Worm (Caenorhabditis elegans): ENCODE results near the gene T28A8.4.

The T28A8.4 gene

ce11 chrIII:13462965-13463783, 40.3 kb upstream of the T28A8.4 start, which contains the start of gene ant-1.1 (continued):
- TF ChIP-seq Y53G8AR.9 (GFP tag; conservative IDR thresholded peaks at IDR 0.05) (peak; percentile 95), repo-1 (tag; optimal IDR thresholded peaks at IDR 0.05) (peak; percentile 61), F55B11.4 (tag; optimal IDR thresholded peaks at IDR 0.05; ENCODE audit: borderline replicate concordance, insufficient read depth) (no peak), mes-4 (tag; optimal IDR thresholded peaks at IDR 0.05) (no peak), ztf-26 (tag; optimal IDR thresholded peaks at IDR 0.05) (peak; percentile 85), gei-17 (GFP tag; optimal IDR thresholded peaks at IDR 0.05) (peak; percentile 45), attf-5 (GFP tag; optimal IDR thresholded peaks at IDR 0.05) (peak; percentile 88), dpff-1 (tag; optimal IDR thresholded peaks at IDR 0.05) (no peak), ztf-22 (GFP tag; optimal IDR thresholded peaks at IDR 0.05) (no peak), ztf-3 (GFP tag; optimal IDR thresholded peaks at IDR 0.05) (no peak), rcor-1 (GFP tag; IDR thresholded peaks at IDR 0.05) (peak; percentile 87), ztf-6 (GFP tag; IDR thresholded peaks at IDR 0.05) (0 out of 2 replicates have a peak, but pooled peaks have one; percentile 38), F57C9.4 (tag; optimal IDR thresholded peaks at IDR 0.05) (no peak), tbx-9 (tag; optimal IDR thresholded peaks at IDR 0.05; ENCODE audit: borderline replicate concordance) (no peak), egrh-3 (GFP tag; IDR thresholded peaks at IDR 0.05) (peak; percentile 88), pha-4 (tag; optimal IDR thresholded peaks at IDR 0.05) (no peak), nhr-179 (tag; optimal IDR thresholded peaks at IDR 0.05) (no peak), lir-1 (GFP tag; conservative IDR thresholded peaks at IDR 0.05) (peak; percentile 88), hmg-1.2 (GFP tag; IDR thresholded peaks at IDR 0.05) (peak; percentile 75), madf-10 (tag; optimal IDR thresholded peaks at IDR 0.05) (peak; percentile 74), F23B12.7 (tag; optimal IDR thresholded peaks at IDR 0.05; ENCODE audit: insufficient read depth) (peak; percentile 68), ztf-28 (GFP tag; IDR thresholded peaks at IDR 0.05) (peak; percentile 73; the same call in 1 of the 2 replicates), bed-2 (GFP tag; IDR thresholded peaks at IDR 0.05) (no peak), sea-2 (GFP tag; IDR thresholded peaks at IDR 0.05) (no peak), lin-54 (GFP tag; optimal IDR thresholded peaks at IDR 0.05) (peak; percentile 99), die-1 (tag; optimal IDR thresholded peaks at IDR 0.05) (peak; percentile 35), lsy-27 (tag; optimal IDR thresholded peaks at IDR 0.05; ENCODE audit: borderline replicate concordance, insufficient read depth) (no peak), F37B4.10 (GFP tag; IDR thresholded peaks at IDR 0.05) (no peak), hlh-26 (GFP tag; conservative IDR thresholded peaks at IDR 0.05) (no peak), nhr-80 (tag; optimal IDR thresholded peaks at IDR 0.05) (peak; percentile 63), Y95B8A.8 (GFP tag; IDR thresholded peaks at IDR 0.05) (peak; percentile 69), akir-1 (GFP tag; optimal IDR thresholded peaks at IDR 0.05) (no peak), madf-6 (GFP tag; IDR thresholded peaks at IDR 0.05) (peak; percentile 85), cebp-1 (GFP tag; IDR thresholded peaks at IDR 0.05) (peak; percentile 69), cebp-1 (tag; optimal IDR thresholded peaks at IDR 0.05) (peak; percentile 84), efl-1 (GFP tag; optimal IDR thresholded peaks at IDR 0.05) (peak; percentile 86), F33H1.4 (GFP tag; IDR thresholded peaks at IDR 0.05) (peak; percentile 99), lin-35 (GFP tag; optimal IDR thresholded peaks at IDR 0.05) (peak; percentile 13 to 96 (median 66)), tlf-1 (GFP tag; optimal IDR thresholded peaks at IDR 0.05) (peak; percentile 94), K11D2.4 (GFP tag; IDR thresholded peaks at IDR 0.05) (peak; percentile 83), snpc-1.1 (tag; optimal IDR thresholded peaks at IDR 0.05; ENCODE audit: insufficient read depth) (no peak), unc-62 (GFP tag; optimal IDR thresholded peaks at IDR 0.05) (no peak), hsf-1 (GFP tag; IDR thresholded peaks at IDR 0.05) (peak; percentile 85), xnd-1 (tag; optimal IDR thresholded peaks at IDR 0.05) (peak; percentile 45), aptf-2 (GFP tag; conservative IDR thresholded peaks at IDR 0.05) (peak; percentile 82), unc-130 (GFP tag; optimal IDR thresholded peaks at IDR 0.05) (peak; percentile 30), pbrm-1 (GFP tag; IDR thresholded peaks at IDR 0.05) (peak; percentile 91)
